Fruit fly (Drosophila melanogaster): ENCODE data around the gene msd1.

DNA sequence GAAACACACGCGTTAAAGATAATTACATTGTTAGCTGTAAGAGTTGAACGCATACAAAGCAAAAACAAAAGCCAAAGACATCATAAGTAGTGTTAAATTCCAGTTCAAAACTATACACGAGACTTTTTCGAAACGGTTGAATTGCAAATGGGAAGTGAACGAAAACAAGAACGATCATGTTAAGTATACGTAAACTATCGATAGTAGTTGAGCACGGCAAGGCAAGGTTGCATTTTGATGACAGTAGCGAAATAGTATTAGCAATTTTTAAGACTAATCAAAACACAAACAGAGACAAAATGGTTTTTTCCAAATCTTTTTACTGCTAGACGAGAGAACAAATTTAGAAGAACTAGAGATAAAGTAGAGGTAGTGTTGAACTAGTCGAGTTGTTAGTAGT lies 36.7 kb upstream of the msd1 start:
- TF ChIP-seq ttk (optimal IDR thresholded peaks at IDR 0.05) (no peak), psq (optimal IDR thresholded peaks at IDR 0.05) (no peak), insv (optimal IDR thresholded peaks at IDR 0.05) (no peak), Sin3A (optimal IDR thresholded peaks at IDR 0.05) (no peak), h (optimal IDR thresholded peaks at IDR 0.05) (no peak)

Measured in Kc167 (cell line).